Worm (Caenorhabditis elegans) whole organism, L2 larva: ENCODE data around the gene C27D9.1.

Experiments used
- F13H6.1 ChIP-seq: sonication (generic microtip); optimal IDR thresholded peaks from 2 replicates; lab custom pipeline; 2016; ENCODE audit warnings: missing genetic modification characterization, missing compliant biosample characterization
- aly-2 ChIP-seq: fragments of 150-350 bp; optimal IDR thresholded peaks from 2 replicates; lab custom pipeline; 2014; ENCODE audit warnings: missing biosample characterization, missing genetic modification characterization
- ama-1 ChIP-seq: fragments of 150-350 bp; optimal IDR thresholded peaks from 2 replicates; lab custom pipeline; 2018; ENCODE audit warnings: inconsistent platforms
- ceh-16 ChIP-seq: fragments of 150-350 bp; optimal IDR thresholded peaks from 2 replicates; lab custom pipeline; 2014; ENCODE audit warnings: missing biosample characterization, missing genetic modification characterization
- egl-27 ChIP-seq: sonication (generic microtip); optimal IDR thresholded peaks from 3 replicates; lab custom pipeline; 2017; ENCODE audit warnings: missing biosample characterization, missing genetic modification reagents, missing genetic modification characterization
- lin-39 ChIP-seq: fragments of 150-350 bp; optimal IDR thresholded peaks from 2 replicates; lab custom pipeline; 2014; ENCODE audit warnings: missing biosample characterization, missing genetic modification reagents, missing genetic modification characterization
- mdl-1 ChIP-seq, 2 experiments: fragments of 150-350 bp in 1 of 2; sonication (generic microtip) in 1 of 2; optimal IDR thresholded peaks; 2 replicates each; lab custom pipeline; 2017; ENCODE audit warnings: missing biosample characterization in 2 of 2, missing genetic modification characterization in 2 of 2
- nhr-12 ChIP-seq: fragments of 150-350 bp; optimal IDR thresholded peaks from 2 replicates; lab custom pipeline; 2014; ENCODE audit warnings: missing biosample characterization, missing genetic modification characterization
- nhr-25 ChIP-seq: fragments of 150-350 bp; sonication (generic microtip); optimal IDR thresholded peaks from 3 replicates; lab custom pipeline; 2014; ENCODE audit warnings: missing biosample characterization, missing genetic modification characterization
- skn-1 ChIP-seq: sonication (generic microtip); optimal IDR thresholded peaks from 2 replicates; lab custom pipeline; 2017; ENCODE audit warnings: missing biosample characterization, missing genetic modification characterization
- unc-55 ChIP-seq: fragments of 150-350 bp; sonication (generic microtip); optimal IDR thresholded peaks from 3 replicates; lab custom pipeline; 2014; ENCODE audit warnings: missing biosample characterization, missing genetic modification reagents, missing genetic modification characterization
- unc-62 ChIP-seq: fragments of 150-350 bp; optimal IDR thresholded peaks from 2 replicates; lab custom pipeline; 2014; ENCODE audit warnings: missing biosample characterization, missing genetic modification reagents, missing genetic modification characterization
- zag-1 ChIP-seq: fragments of 150-350 bp; optimal IDR thresholded peaks from 2 replicates; lab custom pipeline; 2014; ENCODE audit warnings: missing biosample characterization, missing genetic modification characterization
- ztf-11 ChIP-seq: sonication (generic microtip); optimal IDR thresholded peaks from 2 replicates; lab custom pipeline; 2017; ENCODE audit warnings: missing biosample characterization, missing genetic modification characterization

- TF ChIP-seq unc-62 (GFP tag; lab: Kevin White, UChicago) (no peak), ceh-16 (tag; lab: Kevin White, UChicago) (no peak), lin-39 (tag; lab: Kevin White, UChicago) (no peak), F13H6.1 (tag; lab: Kevin White, UChicago) (no peak), ama-1 (no peak), nhr-25 (tag; lab: Kevin White, UChicago) (no peak), zag-1 (no peak), egl-27 (no peak), mdl-1 (tag; optimal IDR thresholded peaks at IDR 0.05; lab: Kevin White, UChicago) (no peak), nhr-12 (tag; lab: Kevin White, UChicago) (no peak), aly-2 (tag; lab: Kevin White, UChicago) (no peak), unc-55 (no peak), ztf-11 (tag; lab: Kevin White, UChicago) (no peak), skn-1 (tag; lab: Kevin White, UChicago) (no peak)
These were observed 42.4 kb upstream of the C27D9.1 start for ce11 chrII:4710813-4711212.
